Fruit fly (Drosophila melanogaster): ENCODE measurements around the gene Grasp65.
A peak's percentile ranks its signal among the peaks of the same experiment; 100 is the strongest.

The Grasp65 gene

DNA sequence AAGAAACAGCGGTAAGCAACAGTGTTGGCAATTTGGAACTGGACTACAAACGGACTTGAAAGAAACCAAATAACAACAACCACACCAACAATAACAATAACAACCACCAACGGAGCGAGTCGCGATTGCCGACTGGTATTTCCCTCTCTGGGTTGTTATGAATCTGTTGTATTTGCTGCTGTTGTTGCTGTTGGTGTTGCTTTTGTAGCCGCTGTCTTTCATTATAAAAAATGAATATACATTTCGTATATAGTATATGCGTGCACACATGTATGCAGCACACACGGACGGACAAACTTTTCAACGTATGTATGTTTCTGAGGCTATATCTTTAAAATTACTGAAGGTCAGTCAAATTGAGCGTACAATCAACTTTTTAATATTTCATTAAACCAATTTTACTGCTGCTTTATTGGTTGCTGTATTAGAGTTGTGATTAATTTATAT lies 21.3 kb upstream of the Grasp65 start:
- peak; percentile 1 for TF ChIP-seq EcR (GFP tag; optimal IDR thresholded peaks at IDR 0.05)
- no peak for TF ChIP-seq CG9948 (tag; optimal IDR thresholded peaks at IDR 0.05)

DNA sequence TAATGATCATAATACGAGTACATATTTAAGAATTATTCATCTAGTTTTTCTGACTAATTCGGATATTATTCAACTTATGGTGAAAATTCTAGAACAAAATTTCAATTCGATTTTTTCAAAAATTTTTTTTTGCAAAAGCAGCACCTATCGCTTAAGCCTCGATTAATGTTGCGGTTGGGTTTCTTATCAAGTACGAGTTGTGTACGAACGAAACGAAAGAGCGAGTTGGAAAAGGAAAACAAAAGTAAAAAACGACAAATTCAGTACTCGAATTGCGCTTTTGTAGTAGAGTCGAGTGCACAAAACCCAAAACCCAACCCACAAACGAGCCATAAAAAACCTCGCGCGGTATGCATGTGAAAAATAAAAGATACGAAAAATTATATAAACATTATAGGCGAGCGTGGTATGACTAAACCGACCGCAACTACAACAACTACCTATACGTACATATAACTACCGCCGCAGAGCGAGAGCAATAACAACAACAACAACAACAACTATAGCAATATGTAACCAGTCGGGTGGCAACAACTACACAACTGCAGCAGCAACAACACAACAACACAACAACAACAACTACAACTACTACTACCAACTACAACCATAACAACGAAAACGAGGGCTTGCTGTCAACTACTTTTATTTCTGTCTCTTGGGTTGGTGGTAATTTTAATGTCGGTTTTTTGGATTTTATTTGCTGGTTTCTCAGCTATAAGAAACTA lies 20.2 kb upstream of the Grasp65 start:
- peak; percentile 36 for TF ChIP-seq EcR (GFP tag; optimal IDR thresholded peaks at IDR 0.05)
- TF ChIP-seq CG13204 (GFP tag; optimal IDR thresholded peaks at IDR 0.05) = peak; percentile 25
- no peak for TF ChIP-seq CG8301 (tag; optimal IDR thresholded peaks at IDR 0.05)

DNA sequence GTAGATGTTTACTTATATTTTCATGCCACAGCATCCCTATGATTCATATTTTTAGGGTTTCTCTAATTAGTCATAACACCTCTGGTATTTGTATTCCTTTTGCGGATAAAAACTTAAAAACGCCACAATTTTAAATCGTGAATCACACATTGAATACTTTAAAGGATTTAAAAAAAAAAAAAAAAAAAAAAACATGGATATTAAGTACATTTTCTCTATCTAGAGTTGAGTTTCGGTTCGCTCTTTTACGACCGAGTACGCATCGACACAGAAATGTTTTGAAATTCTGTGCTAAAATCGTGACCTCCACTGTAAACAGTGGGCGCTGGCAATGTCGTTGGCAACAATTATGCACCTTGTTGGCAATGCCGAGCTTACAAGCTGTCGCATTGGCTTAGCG lies 19.3 kb upstream of the Grasp65 start:
- TF ChIP-seq CG8159 (tag; optimal IDR thresholded peaks at IDR 0.05) (peak; percentile 32), CG4496 (GFP tag; IDR thresholded peaks at IDR 0.05) (peak; percentile 65; the same call in 2 of the 3 replicates), EcR (GFP tag; optimal IDR thresholded peaks at IDR 0.05) (no peak), CG8301 (tag; optimal IDR thresholded peaks at IDR 0.05) (no peak), CG14655 (GFP tag; optimal IDR thresholded peaks at IDR 0.05) (no peak), fd96Ca (GFP tag; IDR thresholded peaks at IDR 0.05) (peak; percentile 41; the same call in 1 of the 3 replicates), CG15710 (tag; optimal IDR thresholded peaks at IDR 0.05) (peak; percentile 8), Ets98B (GFP tag; IDR thresholded peaks at IDR 0.05) (0 out of 2 replicates have a peak, but pooled peaks have one; percentile 29), gl (tag; optimal IDR thresholded peaks at IDR 0.05) (no peak), Pif1A (GFP tag; optimal IDR thresholded peaks at IDR 0.05) (peak; percentile 28), CG34367 (tag; optimal IDR thresholded peaks at IDR 0.05) (no peak), CG9948 (tag; optimal IDR thresholded peaks at IDR 0.05) (no peak), Snoo (tag; optimal IDR thresholded peaks at IDR 0.05) (no peak), CG17806 (tag; optimal IDR thresholded peaks at IDR 0.05) (no peak), CG13204 (GFP tag; optimal IDR thresholded peaks at IDR 0.05) (no peak), CG12605 (GFP tag; IDR thresholded peaks at IDR 0.05) (peak; percentile 11; the same call in 1 of the 2 replicates), CG10348 (GFP tag; IDR thresholded peaks at IDR 0.05) (no peak), CG32121 (GFP tag; IDR thresholded peaks at IDR 0.05) (no peak), D1 (tag; optimal IDR thresholded peaks at IDR 0.05) (no peak), Pif1B (GFP tag; optimal IDR thresholded peaks at IDR 0.05) (peak; percentile 16), rn (GFP tag; IDR thresholded peaks at IDR 0.05) (no peak)

dm6 chr3L:19906148-19906752 lies 18.5 kb upstream of the Grasp65 start:
- TF ChIP-seq CG14655 (GFP tag; optimal IDR thresholded peaks at IDR 0.05) (no peak), CG12605 (GFP tag; IDR thresholded peaks at IDR 0.05) (0 out of 2 replicates have a peak, but pooled peaks have one; percentile 36)

DNA sequence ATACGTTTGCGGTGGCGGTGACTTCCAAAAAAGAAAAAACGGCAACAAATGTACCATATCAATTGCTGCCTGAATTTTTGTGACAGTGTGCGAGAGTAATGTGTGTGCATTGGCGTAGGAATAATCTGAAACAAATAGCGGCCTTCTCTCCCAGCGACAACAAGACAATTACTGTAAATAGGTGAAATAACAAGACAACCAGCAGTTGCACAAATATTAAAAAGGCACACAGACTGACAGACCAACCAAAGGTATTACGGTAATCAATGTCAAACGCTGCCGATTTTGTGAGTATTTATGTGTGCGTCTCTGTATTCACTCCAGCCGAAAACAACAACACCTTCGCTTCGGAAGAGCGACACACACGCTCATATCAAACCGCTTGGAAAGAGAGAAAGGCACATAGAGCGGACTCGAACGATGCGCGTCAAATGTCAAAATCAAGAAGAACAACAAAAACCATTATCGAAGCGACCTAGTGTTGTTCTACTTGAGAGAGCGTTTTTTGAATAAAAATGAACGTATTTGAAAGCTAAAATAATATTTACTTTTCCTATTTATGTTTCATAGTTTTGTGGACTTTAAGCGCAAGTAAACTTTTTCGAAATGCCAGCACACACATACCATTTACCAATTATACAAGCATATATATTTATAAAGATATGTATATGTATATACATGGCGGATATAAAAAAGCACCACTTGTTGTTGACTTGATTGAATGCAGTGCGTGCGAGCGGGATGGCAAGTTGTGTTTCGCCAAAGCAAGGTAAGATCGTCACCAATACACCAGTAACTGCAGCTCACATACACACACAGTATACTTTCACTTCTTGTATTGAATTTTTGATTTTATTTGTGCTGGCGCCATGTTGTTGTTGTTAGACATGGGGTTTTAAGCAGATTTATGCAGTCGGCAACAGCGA lies 17.7 kb upstream of the Grasp65 start:
- TF ChIP-seq CG10348 (GFP tag; IDR thresholded peaks at IDR 0.05) = no peak
- TF ChIP-seq CG15710 (tag; optimal IDR thresholded peaks at IDR 0.05) = no peak
- TF ChIP-seq CG8301 (tag; optimal IDR thresholded peaks at IDR 0.05) = no peak
- no peak for TF ChIP-seq CG32121 (GFP tag; IDR thresholded peaks at IDR 0.05)
- TF ChIP-seq CG17806 (tag; optimal IDR thresholded peaks at IDR 0.05) = no peak
- TF ChIP-seq EcR (GFP tag; optimal IDR thresholded peaks at IDR 0.05) = no peak
- no peak for TF ChIP-seq CG13204 (GFP tag; optimal IDR thresholded peaks at IDR 0.05)

DNA sequence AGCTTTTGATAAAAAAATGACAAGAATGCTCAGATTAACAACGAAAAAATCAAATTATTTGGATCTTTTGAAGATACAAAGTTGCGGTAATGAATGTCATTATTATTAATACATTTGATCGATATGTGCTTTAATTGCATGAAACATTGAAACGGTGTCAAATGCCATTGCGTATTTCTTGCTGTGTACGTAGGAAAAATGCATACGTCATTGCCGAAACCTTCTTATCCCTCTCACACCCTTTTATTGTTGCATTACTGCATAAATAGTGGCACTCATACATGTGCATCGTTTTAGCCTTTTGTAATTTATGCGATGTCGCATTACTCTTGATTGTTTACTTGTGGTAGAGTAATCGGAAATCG lies 17.1 kb upstream of the Grasp65 start:
- TF ChIP-seq gl (tag; optimal IDR thresholded peaks at IDR 0.05) = no peak
- TF ChIP-seq CG4496 (GFP tag; IDR thresholded peaks at IDR 0.05) = peak; percentile 29; the same call in 1 of the 3 replicates

Measured in whole organism, pupa.